Worm (Caenorhabditis elegans) whole organism, L4/young adult: ENCODE results near the gene chhy-1.

ENCODE experiments used
- dao-5 ChIP-seq: sonication (generic microtip); optimal IDR thresholded peaks from 2 replicates; lab custom pipeline; 2016; ENCODE audit warnings: missing genotype, missing genetic modification characterization, moderate library complexity, missing compliant biosample characterization
- him-1 ChIP-seq: sonication (generic microtip); optimal IDR thresholded peaks from 2 replicates; lab custom pipeline; 2016; ENCODE audit warnings: missing genotype, missing genetic modification reagents, missing genetic modification characterization, missing compliant biosample characterization

- TF ChIP-seq him-1 (tag; lab: Kevin White, UChicago), result no peak
- no peak for TF ChIP-seq dao-5 (tag; lab: Kevin White, UChicago)
These were observed 1.3 kb downstream of the chhy-1 start for ce11 chrII:8616155-8616554.
